Fruit fly (Drosophila melanogaster) whole organism, wandering third instar larva: ENCODE results near the gene Ero1L.

Experiments used
- Abd-B ChIP-seq: fragments of >200 bp; optimal IDR thresholded peaks from 2 replicates; lab custom pipeline; 2017; ENCODE audit warnings: missing biosample characterization, missing genetic modification characterization
- GATAd ChIP-seq: sonication (Bioruptor generic); optimal IDR thresholded peaks from 2 replicates; lab custom pipeline; 2016; ENCODE audit warnings: missing biosample characterization, missing genetic modification characterization
- Hr78 ChIP-seq: fragments of >200 bp; optimal IDR thresholded peaks from 2 replicates; lab custom pipeline; 2017; ENCODE audit warnings: missing biosample characterization, missing genetic modification characterization
- brk ChIP-seq: fragments of 200-800 bp; sonication (Bioruptor generic); optimal IDR thresholded peaks from 2 replicates; lab custom pipeline; 2016; ENCODE audit warnings: missing biosample characterization, mild to moderate bottlenecking, missing genetic modification characterization
- ey ChIP-seq: fragments of 200-800 bp; sonication (Bioruptor generic); optimal IDR thresholded peaks from 2 replicates; lab custom pipeline; 2016; ENCODE audit warnings: missing biosample characterization, missing genetic modification characterization
- foxo ChIP-seq, 2 experiments: fragments of 200-800 bp; sonication (Bioruptor generic); optimal IDR thresholded peaks; 2 replicates in 1 of 2; 3 replicates in 1 of 2; lab custom pipeline; 2016 to 2017; ENCODE audit warnings: missing biosample characterization in 2 of 2, missing genetic modification characterization in 2 of 2
- h ChIP-seq: fragments of 200-800 bp; sonication (Bioruptor generic); optimal IDR thresholded peaks from 3 replicates; lab custom pipeline; 2016; ENCODE audit warnings: missing biosample characterization, mild to moderate bottlenecking, missing genetic modification characterization
- pan ChIP-seq: fragments of >200 bp; optimal IDR thresholded peaks from 2 replicates; lab custom pipeline; 2017
- psq ChIP-seq: fragments of 200-800 bp; sonication (Bioruptor generic); optimal IDR thresholded peaks from 3 replicates; lab custom pipeline; 2017; ENCODE audit warnings: missing biosample characterization, mild to moderate bottlenecking, missing genetic modification characterization, moderate library complexity
- usp ChIP-seq: fragments of >200 bp; optimal IDR thresholded peaks from 2 replicates; lab custom pipeline; 2017; ENCODE audit warnings: missing biosample characterization, missing genetic modification characterization

dm6 chr3L:4145229-4145628 is 25.0 kb upstream of the Ero1L start:
- TF ChIP-seq psq (GFP tag; lab: Kevin White, UChicago) (no peak), brk (GFP tag; lab: Kevin White, UChicago) (no peak), foxo (GFP tag; optimal IDR thresholded peaks at IDR 0.05; lab: Kevin White, UChicago) (no peak), pan (no peak), Hr78 (GFP tag; lab: Kevin White, UChicago) (no peak), ey (no peak), h (GFP tag; lab: Kevin White, UChicago) (no peak), Abd-B (GFP tag; lab: Kevin White, UChicago) (no peak), GATAd (GFP tag; lab: Kevin White, UChicago) (no peak), usp (GFP tag; lab: Kevin White, UChicago) (no peak)
